Worm (Caenorhabditis elegans): ENCODE results near the gene sax-1.

sax-1 gene

ce11 chrX:3671998-3672397 is 22.0 kb upstream of the sax-1 start, which contains the start of gene C02F12.5 (continued):
- TF ChIP-seq madf-6 (GFP tag; IDR thresholded peaks at IDR 0.05) (no peak), let-526 (GFP tag; IDR thresholded peaks at IDR 0.05) (no peak), him-1 (tag; optimal IDR thresholded peaks at IDR 0.05) (no peak), rec-8 (tag; optimal IDR thresholded peaks at IDR 0.05) (no peak)

ce11 chrX:3668842-3669241 is 18.9 kb upstream of the sax-1 start, which contains the start of gene snet-1:
Gene snet-1, minus strand, starts transcription at chrX:3668942.
- TF ChIP-seq ZK185.1 (tag; optimal IDR thresholded peaks at IDR 0.05; ENCODE audit: poor library complexity, severe bottlenecking) = no peak
- TF ChIP-seq ceh-40 (GFP tag; IDR thresholded peaks at IDR 0.05) = no peak
- no peak for TF ChIP-seq ekl-4 (GFP tag; IDR thresholded peaks at IDR 0.05)
- TF ChIP-seq lsl-1 (GFP tag; optimal IDR thresholded peaks at IDR 0.05) = no peak
- no peak for TF ChIP-seq athp-1 (tag; optimal IDR thresholded peaks at IDR 0.05)
- TF ChIP-seq C06A6.2 (GFP tag; conservative IDR thresholded peaks at IDR 0.05) = no peak
- no peak for TF ChIP-seq rec-8 (tag; optimal IDR thresholded peaks at IDR 0.05)
- no peak for TF ChIP-seq K11D2.4 (GFP tag; IDR thresholded peaks at IDR 0.05)
- TF ChIP-seq aptf-2 (GFP tag; conservative IDR thresholded peaks at IDR 0.05) = no peak
- TF ChIP-seq ceh-91 (GFP tag; IDR thresholded peaks at IDR 0.05) = no peak
- TF ChIP-seq Y67H2A.10 (GFP tag; conservative IDR thresholded peaks at IDR 0.05) = no peak
- TF ChIP-seq mel-28 (tag; optimal IDR thresholded peaks at IDR 0.05; ENCODE audit: borderline replicate concordance) = no peak
- TF ChIP-seq nhr-90 (tag; optimal IDR thresholded peaks at IDR 0.05) = no peak
- TF ChIP-seq F37B4.10 (GFP tag; IDR thresholded peaks at IDR 0.05) = no peak
- no peak for TF ChIP-seq hlh-12 (tag; optimal IDR thresholded peaks at IDR 0.05)
- no peak for TF ChIP-seq snpc-1.1 (tag; optimal IDR thresholded peaks at IDR 0.05; ENCODE audit: insufficient read depth)
- TF ChIP-seq egrh-3 (GFP tag; IDR thresholded peaks at IDR 0.05) = no peak
- no peak for TF ChIP-seq nfyb-1 (GFP tag; IDR thresholded peaks at IDR 0.05)
- TF ChIP-seq ztf-28 (GFP tag; IDR thresholded peaks at IDR 0.05) = no peak
- no peak for TF ChIP-seq repo-1 (tag; optimal IDR thresholded peaks at IDR 0.05)

ce11 chrX:3659192-3659591 is 9.2 kb upstream of the sax-1 start, which contains the start of gene R11G1.1:
Gene R11G1.1, plus strand, starts transcription at chrX:3659492.
- TF ChIP-seq attf-5 (GFP tag; optimal IDR thresholded peaks at IDR 0.05) (no peak), dpl-1 (GFP tag; optimal IDR thresholded peaks at IDR 0.05) (no peak), lir-1 (GFP tag; conservative IDR thresholded peaks at IDR 0.05) (no peak), hmg-1.2 (GFP tag; IDR thresholded peaks at IDR 0.05) (no peak), dpff-1 (tag; optimal IDR thresholded peaks at IDR 0.05) (no peak), hrde-1 (tag; optimal IDR thresholded peaks at IDR 0.05; ENCODE audit: borderline replicate concordance) (no peak), atf-7 (tag; optimal IDR thresholded peaks at IDR 0.05) (no peak), F23B12.7 (tag; optimal IDR thresholded peaks at IDR 0.05; ENCODE audit: insufficient read depth) (no peak), nhr-80 (tag; optimal IDR thresholded peaks at IDR 0.05) (no peak), F37B4.10 (GFP tag; IDR thresholded peaks at IDR 0.05) (no peak), B0336.3 (GFP tag; IDR thresholded peaks at IDR 0.05) (no peak), lin-26 (GFP tag; IDR thresholded peaks at IDR 0.05) (no peak), F57C9.4 (tag; optimal IDR thresholded peaks at IDR 0.05) (no peak), unc-62 (GFP tag; optimal IDR thresholded peaks at IDR 0.05) (no peak), B0019.2 (GFP tag; conservative IDR thresholded peaks at IDR 0.05) (no peak), ama-1 (optimal IDR thresholded peaks at IDR 0.05) (no peak), ama-1 (GFP tag; optimal IDR thresholded peaks at IDR 0.05) (no peak), ceh-100 (GFP tag; IDR thresholded peaks at IDR 0.05) (no peak), F10E7.11 (tag; optimal IDR thresholded peaks at IDR 0.05) (no peak)

All from whole organism, young adult.